Worm (Caenorhabditis elegans) whole organism, L2 larva: Measurements from ENCODE around the gene K09A9.6.
A peak's percentile ranks its signal among the peaks of the same experiment; 100 is the strongest.

Experiments
- C34F6.9 ChIP-seq: fragments of 150-350 bp; optimal IDR thresholded peaks from 2 replicates; lab custom pipeline; 2014; ENCODE audit warnings: missing biosample characterization, missing genetic modification characterization
- F13H6.1 ChIP-seq: sonication (generic microtip); optimal IDR thresholded peaks from 2 replicates; lab custom pipeline; 2016; ENCODE audit warnings: missing genetic modification characterization, missing compliant biosample characterization
- Y55F3AM.14 ChIP-seq: fragments of 200-800 bp; sonication (Bioruptor generic); optimal IDR thresholded peaks from 2 replicates; lab custom pipeline; 2018; ENCODE audit warnings: mild to moderate bottlenecking, missing genetic modification characterization, missing compliant biosample characterization
- aly-2 ChIP-seq: fragments of 150-350 bp; optimal IDR thresholded peaks from 2 replicates; lab custom pipeline; 2014; ENCODE audit warnings: missing biosample characterization, missing genetic modification characterization
- blmp-1 ChIP-seq: sonication (generic microtip); optimal IDR thresholded peaks from 2 replicates; lab custom pipeline; 2017; ENCODE audit warnings: missing genetic modification characterization, mild to moderate bottlenecking, missing compliant biosample characterization, antibody characterized with exemption, moderate library complexity; ENCODE audit not compliant: insufficient read depth
- ceh-16 ChIP-seq: fragments of 150-350 bp; optimal IDR thresholded peaks from 2 replicates; lab custom pipeline; 2014; ENCODE audit warnings: missing biosample characterization, missing genetic modification characterization
- crh-2 ChIP-seq: sonication (generic microtip); optimal IDR thresholded peaks from 2 replicates; lab custom pipeline; 2017; ENCODE audit warnings: missing biosample characterization, missing genetic modification characterization
- egl-27 ChIP-seq: sonication (generic microtip); optimal IDR thresholded peaks from 3 replicates; lab custom pipeline; 2017; ENCODE audit warnings: missing biosample characterization, missing genetic modification reagents, missing genetic modification characterization
- elt-3 ChIP-seq: sonication (generic microtip); optimal IDR thresholded peaks from 2 replicates; lab custom pipeline; 2017; ENCODE audit warnings: missing biosample characterization, missing genetic modification characterization
- fos-1 ChIP-seq: fragments of 150-350 bp; optimal IDR thresholded peaks from 2 replicates; lab custom pipeline; 2014; ENCODE audit warnings: missing biosample characterization, missing genetic modification characterization
- lin-11 ChIP-seq: fragments of 150-350 bp; sonication (generic microtip); optimal IDR thresholded peaks from 2 replicates; lab custom pipeline; 2014; ENCODE audit warnings: missing biosample characterization, missing genetic modification characterization, inconsistent platforms, mixed read lengths
- lin-13 ChIP-seq: fragments of 150-350 bp; optimal IDR thresholded peaks from 2 replicates; lab custom pipeline; 2014; ENCODE audit warnings: missing biosample characterization, missing genetic modification reagents, missing genetic modification characterization
- lsy-2 ChIP-seq, 2 experiments: fragments of 150-350 bp in 1 of 2; sonication (generic microtip) in 1 of 2; optimal IDR thresholded peaks; 2 replicates each; lab custom pipeline; 2014 to 2017; ENCODE audit warnings: missing biosample characterization in 2 of 2, missing genetic modification characterization in 2 of 2
- mab-5 ChIP-seq: fragments of 150-350 bp; optimal IDR thresholded peaks from 2 replicates; lab custom pipeline; 2014; ENCODE audit warnings: missing biosample characterization, missing genetic modification characterization
- mbf-1 ChIP-seq: sonication (generic microtip); optimal IDR thresholded peaks from 2 replicates; lab custom pipeline; 2017; ENCODE audit warnings: missing biosample characterization, missing genetic modification characterization
- mdl-1 ChIP-seq, 2 experiments: fragments of 150-350 bp in 1 of 2; sonication (generic microtip) in 1 of 2; optimal IDR thresholded peaks; 2 replicates each; lab custom pipeline; 2017; ENCODE audit warnings: missing biosample characterization in 2 of 2, missing genetic modification characterization in 2 of 2
- nhr-11 ChIP-seq: fragments of 150-350 bp; optimal IDR thresholded peaks from 2 replicates; lab custom pipeline; 2014; ENCODE audit warnings: missing biosample characterization, missing genetic modification characterization
- nhr-129 ChIP-seq: fragments of 150-350 bp; optimal IDR thresholded peaks from 2 replicates; lab custom pipeline; 2014; ENCODE audit warnings: missing biosample characterization, missing genetic modification characterization
- nhr-21 ChIP-seq: fragments of 150-350 bp; optimal IDR thresholded peaks from 2 replicates; lab custom pipeline; 2014; ENCODE audit warnings: missing biosample characterization, missing genetic modification characterization
- nhr-237 ChIP-seq: fragments of 150-350 bp; optimal IDR thresholded peaks from 2 replicates; lab custom pipeline; 2014; ENCODE audit warnings: missing biosample characterization, missing genetic modification characterization
- nhr-25 ChIP-seq: fragments of 150-350 bp; sonication (generic microtip); optimal IDR thresholded peaks from 3 replicates; lab custom pipeline; 2014; ENCODE audit warnings: missing biosample characterization, missing genetic modification characterization
- nhr-6 ChIP-seq: fragments of 150-350 bp; optimal IDR thresholded peaks from 2 replicates; lab custom pipeline; 2014; ENCODE audit warnings: missing biosample characterization, missing genetic modification characterization
- nhr-77 ChIP-seq: fragments of 150-350 bp; optimal IDR thresholded peaks from 2 replicates; lab custom pipeline; 2014; ENCODE audit warnings: missing biosample characterization, missing genetic modification characterization
- peb-1 ChIP-seq: fragments of 150-350 bp; optimal IDR thresholded peaks from 2 replicates; lab custom pipeline; 2014; ENCODE audit warnings: missing biosample characterization, missing genetic modification characterization
- sem-4 ChIP-seq: fragments of 150-350 bp; optimal IDR thresholded peaks from 2 replicates; lab custom pipeline; 2014; ENCODE audit warnings: missing biosample characterization, missing genetic modification reagents, missing genetic modification characterization
- skn-1 ChIP-seq: sonication (generic microtip); optimal IDR thresholded peaks from 2 replicates; lab custom pipeline; 2017; ENCODE audit warnings: missing biosample characterization, missing genetic modification characterization
- sma-3 ChIP-seq: sonication (generic microtip); optimal IDR thresholded peaks from 2 replicates; lab custom pipeline; 2016; ENCODE audit warnings: missing genetic modification reagents, missing genetic modification characterization, missing compliant biosample characterization
- sma-9 ChIP-seq, 2 experiments: fragments of 150-350 bp in 1 of 2; sonication (generic microtip) in 1 of 2; optimal IDR thresholded peaks; 2 replicates each; lab custom pipeline; 2014 to 2016; ENCODE audit warnings: missing genetic modification characterization in 2 of 2, mild to moderate bottlenecking in 1 of 2, missing biosample characterization in 1 of 2, missing compliant biosample characterization in 1 of 2, missing genetic modification reagents in 1 of 2, moderate library complexity in 1 of 2
- snpc-4 ChIP-seq: fragments of 150-350 bp; optimal IDR thresholded peaks from 2 replicates; lab custom pipeline; 2014; ENCODE audit warnings: missing biosample characterization, missing genetic modification characterization
- unc-55 ChIP-seq: fragments of 150-350 bp; sonication (generic microtip); optimal IDR thresholded peaks from 3 replicates; lab custom pipeline; 2014; ENCODE audit warnings: missing biosample characterization, missing genetic modification reagents, missing genetic modification characterization
- unc-62 ChIP-seq: fragments of 150-350 bp; optimal IDR thresholded peaks from 2 replicates; lab custom pipeline; 2014; ENCODE audit warnings: missing biosample characterization, missing genetic modification reagents, missing genetic modification characterization
- zag-1 ChIP-seq: fragments of 150-350 bp; optimal IDR thresholded peaks from 2 replicates; lab custom pipeline; 2014; ENCODE audit warnings: missing biosample characterization, missing genetic modification characterization
- ztf-1 ChIP-seq: fragments of 200-800 bp; sonication (Bioruptor generic); conservative IDR thresholded peaks from 2 replicates; pipeline ENCODE4 v1.3.6; 2022; ENCODE audit warnings: missing genetic modification characterization, missing compliant biosample characterization
- ztf-11 ChIP-seq: sonication (generic microtip); optimal IDR thresholded peaks from 2 replicates; lab custom pipeline; 2017; ENCODE audit warnings: missing biosample characterization, missing genetic modification characterization
- ztf-4 ChIP-seq: fragments of 150-350 bp; optimal IDR thresholded peaks from 2 replicates; lab custom pipeline; 2014; ENCODE audit warnings: missing biosample characterization, missing genetic modification characterization

K09A9.6 gene

ce11 chrX:15598661-15599384 lies 21.8 kb downstream of the K09A9.6 start:
- TF ChIP-seq nhr-6 (tag; lab: Kevin White, UChicago) (no peak), fos-1 (tag; lab: Kevin White, UChicago) (peak; percentile 29), crh-2 (peak; percentile 48), sma-9 (GFP tag; optimal IDR thresholded peaks at IDR 0.05; lab: Kevin White, UChicago) (peak; percentile 70), sma-9 (tag; optimal IDR thresholded peaks at IDR 0.05; lab: Kevin White, UChicago) (no peak), lsy-2 (tag; optimal IDR thresholded peaks at IDR 0.05; lab: Kevin White, UChicago) (no peak)

- TF ChIP-seq ztf-1 (GFP tag; lab: Robert Waterston, UW), result no peak
- no peak for TF ChIP-seq nhr-237 (tag; lab: Kevin White, UChicago)
- no peak for TF ChIP-seq peb-1 (tag; lab: Kevin White, UChicago)
- TF ChIP-seq lsy-2 (tag; optimal IDR thresholded peaks at IDR 0.05; lab: Kevin White, UChicago), result no peak
- peak; percentile 56 for TF ChIP-seq nhr-129
- no peak for TF ChIP-seq lin-13 (GFP tag; lab: Kevin White, UChicago)
- no peak for TF ChIP-seq nhr-11 (tag; lab: Kevin White, UChicago)
- TF ChIP-seq sma-9 (GFP tag; optimal IDR thresholded peaks at IDR 0.05; lab: Kevin White, UChicago), result peak; percentile 31
- TF ChIP-seq sma-9 (tag; optimal IDR thresholded peaks at IDR 0.05; lab: Kevin White, UChicago), result no peak
- TF ChIP-seq blmp-1 (tag; lab: Kevin White, UChicago), result no peak
These were observed 22.9 kb downstream of the K09A9.6 start for ce11 chrX:15599925-15600324.

ce11 chrX:15600512-15601117 lies 23.6 kb downstream of the K09A9.6 start, which contains the start of gene ent-2:
TSS of gene ent-2 (plus strand) at chrX:15601067.
- peak; percentile 67 for TF ChIP-seq lin-11 (tag; lab: Kevin White, UChicago)
- peak; percentile 5 for TF ChIP-seq mab-5 (tag; lab: Kevin White, UChicago)
- no peak for TF ChIP-seq peb-1 (tag; lab: Kevin White, UChicago)
- TF ChIP-seq sem-4 (tag; lab: Kevin White, UChicago), result peak; percentile 36
- TF ChIP-seq sma-9 (GFP tag; optimal IDR thresholded peaks at IDR 0.05; lab: Kevin White, UChicago), result peak; percentile 59
- TF ChIP-seq sma-9 (tag; optimal IDR thresholded peaks at IDR 0.05; lab: Kevin White, UChicago), result no peak
- TF ChIP-seq unc-62 (GFP tag; lab: Kevin White, UChicago), result no peak
- TF ChIP-seq ztf-1 (GFP tag; lab: Robert Waterston, UW), result no peak
- TF ChIP-seq lin-13 (GFP tag; lab: Kevin White, UChicago), result peak; percentile 32
- TF ChIP-seq mdl-1 (tag; optimal IDR thresholded peaks at IDR 0.05; lab: Kevin White, UChicago), result peak in 1 of 2 experiments; percentile 46
- TF ChIP-seq ceh-16 (tag; lab: Kevin White, UChicago), result no peak
- TF ChIP-seq mbf-1 (tag; lab: Kevin White, UChicago), result no peak
- peak; percentile 36 for TF ChIP-seq nhr-129
- TF ChIP-seq elt-3, result no peak
- TF ChIP-seq C34F6.9 (tag; lab: Kevin White, UChicago), result peak; percentile 44
- TF ChIP-seq lsy-2 (tag; optimal IDR thresholded peaks at IDR 0.05; lab: Kevin White, UChicago), result peak in 1 of 2 experiments; percentile 44
- TF ChIP-seq unc-55, result peak; percentile 52
- peak; percentile 40 for TF ChIP-seq crh-2

- TF ChIP-seq nhr-25 (no peak), sma-9 (GFP tag; optimal IDR thresholded peaks at IDR 0.05; lab: Kevin White, UChicago) (peak; percentile 0), sma-9 (tag; optimal IDR thresholded peaks at IDR 0.05; lab: Kevin White, UChicago) (no peak)
- TF ChIP-seq, all 48 proteins: peak for 1
These were observed 27.2 kb downstream of the K09A9.6 start for ce11 chrX:15604236-15604635.

- peak; percentile 51 for TF ChIP-seq sma-9 (GFP tag; optimal IDR thresholded peaks at IDR 0.05; lab: Kevin White, UChicago)
- no peak for TF ChIP-seq sma-9 (tag; optimal IDR thresholded peaks at IDR 0.05; lab: Kevin White, UChicago)
- peak; percentile 89 for TF ChIP-seq nhr-129
- peak; percentile 66 for TF ChIP-seq lin-11 (tag; lab: Kevin White, UChicago)
- no peak for TF ChIP-seq mbf-1 (tag; lab: Kevin White, UChicago)
- peak; percentile 41 for TF ChIP-seq mab-5 (tag; lab: Kevin White, UChicago)
- no peak for TF ChIP-seq nhr-77 (tag; lab: Kevin White, UChicago)
- peak; percentile 78 for TF ChIP-seq unc-55
- TF ChIP-seq aly-2 (tag; lab: Kevin White, UChicago), result no peak
- no peak for TF ChIP-seq ztf-11
- peak; percentile 80 for TF ChIP-seq F13H6.1 (tag; lab: Kevin White, UChicago)
- TF ChIP-seq snpc-4 (tag; lab: Kevin White, UChicago), result peak; percentile 29
- TF ChIP-seq skn-1 (tag; lab: Kevin White, UChicago), result no peak
- TF ChIP-seq ztf-4 (tag; lab: Kevin White, UChicago), result peak; percentile 70
- peak; percentile 84 for TF ChIP-seq zag-1 (tag; lab: Kevin White, UChicago)
- TF ChIP-seq elt-3, result no peak
- TF ChIP-seq crh-2, result peak; percentile 76
- peak; percentile 51 for TF ChIP-seq egl-27
- TF ChIP-seq nhr-237 (tag; lab: Kevin White, UChicago), result no peak
- TF ChIP-seq sma-3, result peak; percentile 34
- peak; percentile 81 for TF ChIP-seq sem-4 (tag; lab: Kevin White, UChicago)
- peak; percentile 61 for TF ChIP-seq C34F6.9 (tag; lab: Kevin White, UChicago)
- peak; percentile 21 for TF ChIP-seq ceh-16 (tag; lab: Kevin White, UChicago)
- peak; percentile 70 for TF ChIP-seq Y55F3AM.14 (GFP tag; lab: Kevin White, UChicago)
- TF ChIP-seq nhr-21 (tag; lab: Kevin White, UChicago), result peak; percentile 70
- TF ChIP-seq lin-13 (GFP tag; lab: Kevin White, UChicago), result peak; percentile 66
- TF ChIP-seq fos-1 (tag; lab: Kevin White, UChicago), result peak; percentile 59
- TF ChIP-seq mdl-1 (tag; optimal IDR thresholded peaks at IDR 0.05; lab: Kevin White, UChicago), result peak; percentile 59 to 94
These were observed 29.7 kb downstream of the K09A9.6 start, which contains the start of gene rab-14 for ce11 chrX:15606585-15607276. TSS of gene rab-14 (minus strand) at chrX:15606635.
